Worm (Caenorhabditis elegans) whole organism, midembryonic: ENCODE measurements around the gene ubc-6.

Experiments used
- T22C8.4 ChIP-seq: fragments of 200-800 bp; sonication (Bioruptor generic); IDR thresholded peaks from 2 replicates; pipeline ENCODE4 v1.3.6; 2022; ENCODE audit warnings: missing genetic modification characterization, missing compliant biosample characterization
- cog-1 ChIP-seq: sonication (generic microtip); optimal IDR thresholded peaks from 2 replicates; lab custom pipeline; 2016; ENCODE audit warnings: missing genetic modification characterization, missing compliant biosample characterization
- flt-1 ChIP-seq: fragments of 200-800 bp; sonication (Bioruptor generic); IDR thresholded peaks from 2 replicates; pipeline ENCODE4 v1.3.6; 2022; ENCODE audit warnings: missing genetic modification characterization, missing compliant biosample characterization
- klf-2 ChIP-seq: fragments of 200-800 bp; sonication (Bioruptor generic); conservative IDR thresholded peaks from 2 replicates; pipeline ENCODE4 v1.3.6; 2022; ENCODE audit warnings: missing genetic modification reagents, missing genetic modification characterization, missing compliant biosample characterization
- med-1 ChIP-seq: sonication (generic microtip); optimal IDR thresholded peaks from 2 replicates; lab custom pipeline; 2017; ENCODE audit warnings: missing genetic modification characterization, mild to moderate bottlenecking, missing compliant biosample characterization, antibody characterized with exemption, missing genetic modification reagents; ENCODE audit not compliant: insufficient read depth
- ref-1 ChIP-seq: fragments of 200-800 bp; sonication (Bioruptor generic); conservative IDR thresholded peaks from 2 replicates; pipeline ENCODE4 v1.3.6; 2022; ENCODE audit warnings: missing genetic modification reagents, missing genetic modification characterization, missing compliant biosample characterization
- tab-1 ChIP-seq: fragments of 200-800 bp; sonication (Bioruptor generic); IDR thresholded peaks from 2 replicates; pipeline ENCODE4 v1.3.6; 2022; ENCODE audit warnings: missing genetic modification characterization, missing compliant biosample characterization
- ztf-23 ChIP-seq: fragments of 200-800 bp; sonication (Bioruptor generic); IDR thresholded peaks from 2 replicates; pipeline ENCODE4 v1.3.6; 2022; ENCODE audit warnings: missing genetic modification reagents, missing genetic modification characterization, missing compliant biosample characterization
- ztf-29 ChIP-seq: fragments of 200-800 bp; sonication (Bioruptor generic); IDR thresholded peaks from 2 replicates; pipeline ENCODE4 v1.3.6; 2022; ENCODE audit warnings: missing genetic modification reagents, missing genetic modification characterization, missing compliant biosample characterization

The ubc-6 gene

ce11 chrII:7469318-7469717 is 9.7 kb upstream of the ubc-6 start:
- no peak for TF ChIP-seq tab-1 (GFP tag; lab: Robert Waterston, UW)
- no peak for TF ChIP-seq med-1
- TF ChIP-seq flt-1 (GFP tag; lab: Robert Waterston, UW), result no peak
- TF ChIP-seq ztf-29 (GFP tag; lab: Robert Waterston, UW), result no peak
- no peak for TF ChIP-seq cog-1 (tag; lab: Kevin White, UChicago)
- TF ChIP-seq T22C8.4, result no peak
- TF ChIP-seq ref-1 (GFP tag; lab: Robert Waterston, UW), result no peak
- no peak for TF ChIP-seq ztf-23
- TF ChIP-seq klf-2 (GFP tag; lab: Robert Waterston, UW), result no peak

DNA sequence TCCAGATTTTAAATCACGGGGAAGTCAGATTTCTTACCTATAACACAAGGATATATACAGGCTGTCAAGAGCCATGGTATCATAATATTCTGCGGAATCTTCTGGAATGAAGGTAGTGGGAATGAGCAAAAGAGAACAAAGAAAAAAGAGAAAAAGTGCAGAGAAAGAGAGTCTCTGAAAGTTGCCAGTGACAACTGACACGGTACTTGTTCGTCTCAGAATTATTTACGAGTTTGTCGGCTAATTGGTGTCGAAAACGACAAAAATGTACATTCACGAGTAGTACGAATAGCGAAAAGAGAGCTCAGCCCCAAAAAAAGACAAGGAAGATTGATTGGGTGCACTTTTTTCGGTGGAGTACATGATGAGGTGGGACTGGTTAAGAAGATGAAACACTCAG is 4.0 kb downstream of the ubc-6 start, which contains the start of gene cah-2:
cah-2 (minus strand) TSS at position 101 of the 400 bp plus-strand sequence.
- TF ChIP-seq ref-1 (GFP tag; lab: Robert Waterston, UW) (no peak), ztf-29 (GFP tag; lab: Robert Waterston, UW) (no peak), ztf-23 (no peak), T22C8.4 (no peak), tab-1 (GFP tag; lab: Robert Waterston, UW) (no peak), klf-2 (GFP tag; lab: Robert Waterston, UW) (no peak)

- TF ChIP-seq ztf-23, result no peak
- TF ChIP-seq ztf-29 (GFP tag; lab: Robert Waterston, UW), result no peak
- no peak for TF ChIP-seq ref-1 (GFP tag; lab: Robert Waterston, UW)
- TF ChIP-seq klf-2 (GFP tag; lab: Robert Waterston, UW), result no peak
- TF ChIP-seq T22C8.4, result no peak
- TF ChIP-seq tab-1 (GFP tag; lab: Robert Waterston, UW), result no peak
Measured at ce11 chrII:7489605-7490004, 10.6 kb downstream of the ubc-6 start, which contains the start of gene D1022.9. D1022.9 (minus strand) TSS chrII:7489705.

ce11 chrII:7493599-7493998 is 14.6 kb downstream of the ubc-6 start, which contains the start of gene nas-23:
nas-23 (minus strand) TSS chrII:7493699.
- TF ChIP-seq ref-1 (GFP tag; lab: Robert Waterston, UW) (no peak), med-1 (no peak), flt-1 (GFP tag; lab: Robert Waterston, UW) (no peak), cog-1 (tag; lab: Kevin White, UChicago) (no peak), ztf-23 (no peak), T22C8.4 (no peak), ztf-29 (GFP tag; lab: Robert Waterston, UW) (no peak), tab-1 (GFP tag; lab: Robert Waterston, UW) (no peak), klf-2 (GFP tag; lab: Robert Waterston, UW) (no peak)

- TF ChIP-seq T22C8.4, result no peak
- TF ChIP-seq ztf-23, result no peak
- no peak for TF ChIP-seq cog-1 (tag; lab: Kevin White, UChicago)
- no peak for TF ChIP-seq klf-2 (GFP tag; lab: Robert Waterston, UW)
- TF ChIP-seq ztf-29 (GFP tag; lab: Robert Waterston, UW), result no peak
- TF ChIP-seq ref-1 (GFP tag; lab: Robert Waterston, UW), result no peak
- no peak for TF ChIP-seq tab-1 (GFP tag; lab: Robert Waterston, UW)
- TF ChIP-seq flt-1 (GFP tag; lab: Robert Waterston, UW), result no peak
- TF ChIP-seq med-1, result no peak
Measured at ce11 chrII:7494155-7494554, 15.2 kb downstream of the ubc-6 start, which contains the start of gene R10H1.1. R10H1.1 (plus strand) TSS chrII:7494455.

ce11 chrII:7496070-7496469 is 17.1 kb downstream of the ubc-6 start, which contains the start of gene spi-1:
spi-1 (plus strand) TSS chrII:7496247.
- TF ChIP-seq tab-1 (GFP tag; lab: Robert Waterston, UW) (no peak), cog-1 (tag; lab: Kevin White, UChicago) (no peak), ztf-23 (no peak), ztf-29 (GFP tag; lab: Robert Waterston, UW) (no peak), flt-1 (GFP tag; lab: Robert Waterston, UW) (no peak), ref-1 (GFP tag; lab: Robert Waterston, UW) (no peak), T22C8.4 (no peak), klf-2 (GFP tag; lab: Robert Waterston, UW) (no peak), med-1 (no peak)

DNA sequence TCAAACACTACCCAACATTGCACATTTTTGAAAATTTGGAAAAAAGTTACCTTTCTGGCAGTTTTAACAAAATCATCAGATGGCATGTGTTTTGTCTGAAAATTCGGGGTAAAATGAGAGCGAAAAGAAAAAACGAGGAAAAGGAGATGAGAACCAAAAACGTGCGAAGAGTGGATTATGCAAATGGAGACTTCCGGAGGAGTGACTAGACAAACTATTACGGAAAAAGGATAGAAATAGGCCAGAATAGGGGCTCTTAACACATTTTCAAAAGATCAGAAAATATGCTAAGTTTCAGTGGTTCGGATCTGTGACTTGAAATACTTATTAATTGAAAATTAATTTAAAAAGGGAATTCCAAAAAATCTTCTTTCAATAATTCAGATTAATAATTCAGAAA is 20.4 kb downstream of the ubc-6 start, which contains the start of gene srab-14:
srab-14 (minus strand) TSS at position 101 of the 400 bp plus-strand sequence.
- TF ChIP-seq tab-1 (GFP tag; lab: Robert Waterston, UW), result no peak
- TF ChIP-seq ref-1 (GFP tag; lab: Robert Waterston, UW), result no peak
- no peak for TF ChIP-seq klf-2 (GFP tag; lab: Robert Waterston, UW)
- TF ChIP-seq ztf-23, result no peak
- no peak for TF ChIP-seq cog-1 (tag; lab: Kevin White, UChicago)
- no peak for TF ChIP-seq flt-1 (GFP tag; lab: Robert Waterston, UW)
- no peak for TF ChIP-seq T22C8.4
- no peak for TF ChIP-seq med-1
- TF ChIP-seq ztf-29 (GFP tag; lab: Robert Waterston, UW), result no peak

DNA sequence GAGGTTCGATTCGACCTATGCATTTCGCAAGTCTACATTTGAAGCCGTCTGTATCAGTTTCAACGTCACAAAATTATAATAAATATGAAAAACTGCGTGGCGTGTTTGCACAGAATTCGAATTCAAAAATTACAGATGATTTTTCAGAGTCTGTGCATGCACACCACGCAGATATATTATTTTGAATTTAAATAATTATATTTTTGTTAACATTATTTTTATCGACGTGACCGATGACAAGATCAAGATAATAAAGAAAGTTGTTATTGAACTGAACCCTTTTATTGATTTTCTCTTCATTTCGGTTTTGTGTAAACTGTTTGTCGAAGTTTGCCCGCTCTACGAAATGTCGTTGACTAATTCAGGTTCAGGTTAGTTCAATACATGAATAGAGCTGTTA is 26.0 kb downstream of the ubc-6 start, which contains the start of gene C28F5.1:
C28F5.1 (plus strand) TSS at position 301 of the 400 bp plus-strand sequence.
- TF ChIP-seq med-1, result no peak
- no peak for TF ChIP-seq klf-2 (GFP tag; lab: Robert Waterston, UW)
- no peak for TF ChIP-seq flt-1 (GFP tag; lab: Robert Waterston, UW)
- no peak for TF ChIP-seq ztf-23
- TF ChIP-seq ztf-29 (GFP tag; lab: Robert Waterston, UW), result no peak
- TF ChIP-seq ref-1 (GFP tag; lab: Robert Waterston, UW), result no peak
- no peak for TF ChIP-seq cog-1 (tag; lab: Kevin White, UChicago)
- TF ChIP-seq T22C8.4, result no peak
- TF ChIP-seq tab-1 (GFP tag; lab: Robert Waterston, UW), result no peak

DNA sequence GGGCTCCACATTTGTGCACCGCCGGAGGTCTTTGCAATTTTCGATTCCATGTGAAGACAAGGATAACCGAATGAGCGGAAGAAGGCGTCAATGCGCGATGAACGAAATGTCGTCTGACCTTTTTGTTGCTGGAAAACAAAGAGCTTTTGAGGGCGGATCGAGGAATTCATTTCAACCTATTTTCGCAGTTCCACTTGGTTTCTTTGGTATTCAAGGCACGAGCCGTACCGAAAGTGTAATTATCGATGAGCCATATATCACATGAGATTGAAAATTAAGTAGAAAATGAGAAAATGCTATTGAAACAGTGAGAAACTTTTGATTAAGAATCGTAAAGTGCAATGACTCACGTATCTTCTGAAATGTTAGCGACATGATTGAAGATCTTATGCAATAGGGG is 40.2 kb downstream of the ubc-6 start, which contains the start of gene glb-9:
glb-9 (minus strand) TSS at position 101 of the 400 bp plus-strand sequence.
- TF ChIP-seq ztf-29 (GFP tag; lab: Robert Waterston, UW), result no peak
- TF ChIP-seq med-1, result no peak
- TF ChIP-seq ztf-23, result no peak
- no peak for TF ChIP-seq klf-2 (GFP tag; lab: Robert Waterston, UW)
- no peak for TF ChIP-seq tab-1 (GFP tag; lab: Robert Waterston, UW)
- no peak for TF ChIP-seq ref-1 (GFP tag; lab: Robert Waterston, UW)
- no peak for TF ChIP-seq cog-1 (tag; lab: Kevin White, UChicago)
- no peak for TF ChIP-seq T22C8.4
- no peak for TF ChIP-seq flt-1 (GFP tag; lab: Robert Waterston, UW)
